Worm (Caenorhabditis elegans) whole organism, late embryonic: ENCODE data around the gene F59E11.5.

Experiments
- T23F11.4 ChIP-seq: fragments of 200-800 bp; sonication (Bioruptor generic); optimal IDR thresholded peaks from 2 replicates; lab custom pipeline; 2018; ENCODE audit warnings: mild to moderate bottlenecking, missing genetic modification characterization, missing compliant biosample characterization
- Y22D7AL.16 ChIP-seq: sonication (generic microtip); optimal IDR thresholded peaks from 2 replicates; lab custom pipeline; 2016; ENCODE audit warnings: missing genetic modification characterization, missing compliant biosample characterization
- ahr-1 ChIP-seq: sonication (generic microtip); optimal IDR thresholded peaks from 2 replicates; lab custom pipeline; 2016; ENCODE audit warnings: missing genetic modification characterization, missing compliant biosample characterization
- ceh-14 ChIP-seq: sonication (generic microtip); optimal IDR thresholded peaks from 2 replicates; lab custom pipeline; 2016; ENCODE audit warnings: missing genotype, missing genetic modification characterization, missing compliant biosample characterization
- ceh-18 ChIP-seq: sonication (generic microtip); optimal IDR thresholded peaks from 2 replicates; lab custom pipeline; 2016; ENCODE audit warnings: missing genetic modification characterization, missing compliant biosample characterization
- ceh-19 ChIP-seq: fragments of 200-800 bp; sonication (Bioruptor generic); optimal IDR thresholded peaks from 2 replicates; lab custom pipeline; 2018; ENCODE audit warnings: mild to moderate bottlenecking, missing genetic modification characterization, missing compliant biosample characterization
- ceh-2 ChIP-seq: sonication (generic microtip); optimal IDR thresholded peaks from 2 replicates; lab custom pipeline; 2016; ENCODE audit warnings: missing genotype, missing genetic modification characterization, missing compliant biosample characterization
- ceh-30 ChIP-seq: fragments of 150-350 bp; optimal IDR thresholded peaks from 2 replicates; lab custom pipeline; 2014; ENCODE audit warnings: missing biosample characterization, missing genetic modification characterization
- ceh-31 ChIP-seq: sonication (generic microtip); optimal IDR thresholded peaks from 2 replicates; lab custom pipeline; 2016; ENCODE audit warnings: missing genetic modification characterization, missing compliant biosample characterization
- ceh-34 ChIP-seq: sonication (generic microtip); optimal IDR thresholded peaks from 2 replicates; lab custom pipeline; 2016; ENCODE audit warnings: mild to moderate bottlenecking, missing genetic modification characterization, missing compliant biosample characterization
- ceh-48 ChIP-seq: sonication (generic microtip); optimal IDR thresholded peaks from 2 replicates; lab custom pipeline; 2016; ENCODE audit warnings: missing genetic modification characterization, inconsistent platforms, missing compliant biosample characterization
- che-1 ChIP-seq: sonication (generic microtip); optimal IDR thresholded peaks from 2 replicates; lab custom pipeline; 2016; ENCODE audit warnings: mild to moderate bottlenecking, missing genetic modification characterization, missing compliant biosample characterization
- dmd-4 ChIP-seq: sonication (generic microtip); optimal IDR thresholded peaks from 2 replicates; lab custom pipeline; 2016; ENCODE audit warnings: borderline replicate concordance, missing genetic modification characterization, missing compliant biosample characterization
- dve-1 ChIP-seq: sonication (generic microtip); optimal IDR thresholded peaks from 2 replicates; lab custom pipeline; 2017; ENCODE audit warnings: antibody characterized with exemption, mild to moderate bottlenecking, missing genetic modification characterization, missing compliant biosample characterization
- fax-1 ChIP-seq: sonication (generic microtip); optimal IDR thresholded peaks from 2 replicates; lab custom pipeline; 2016; ENCODE audit warnings: missing genotype, missing genetic modification characterization, missing compliant biosample characterization
- hlh-30 ChIP-seq: sonication (generic microtip); optimal IDR thresholded peaks from 2 replicates; lab custom pipeline; 2017; ENCODE audit warnings: antibody characterized with exemption, missing genetic modification characterization, missing compliant biosample characterization; ENCODE audit not compliant: insufficient read depth
- hlh-8 ChIP-seq: sonication (generic microtip); optimal IDR thresholded peaks from 2 replicates; lab custom pipeline; 2016; ENCODE audit warnings: missing genotype, missing genetic modification characterization, missing compliant biosample characterization
- lim-6 ChIP-seq: sonication (generic microtip); optimal IDR thresholded peaks from 2 replicates; lab custom pipeline; 2016; ENCODE audit warnings: missing genetic modification characterization, missing compliant biosample characterization
- madf-2 ChIP-seq: sonication (generic microtip); optimal IDR thresholded peaks from 2 replicates; lab custom pipeline; 2017; ENCODE audit warnings: missing genetic modification characterization, missing compliant biosample characterization
- mec-3 ChIP-seq: sonication (generic microtip); optimal IDR thresholded peaks from 2 replicates; lab custom pipeline; 2016; ENCODE audit warnings: borderline replicate concordance, missing genetic modification characterization, missing compliant biosample characterization
- nhr-232 ChIP-seq: sonication (generic microtip); optimal IDR thresholded peaks from 2 replicates; lab custom pipeline; 2016; ENCODE audit warnings: missing genetic modification characterization, missing compliant biosample characterization
- npax-4 ChIP-seq: sonication (generic microtip); optimal IDR thresholded peaks from 2 replicates; lab custom pipeline; 2016; ENCODE audit warnings: missing genetic modification characterization, missing compliant biosample characterization
- pag-3 ChIP-seq: sonication (generic microtip); optimal IDR thresholded peaks from 2 replicates; lab custom pipeline; 2016; ENCODE audit warnings: missing compliant biosample characterization, missing genetic modification characterization, borderline replicate concordance
- pat-9 ChIP-seq: fragments of 200-800 bp; sonication (Bioruptor generic); optimal IDR thresholded peaks from 2 replicates; lab custom pipeline; 2018; ENCODE audit warnings: mild to moderate bottlenecking, missing genetic modification characterization, moderate library complexity, missing compliant biosample characterization
- pha-2 ChIP-seq: sonication (generic microtip); optimal IDR thresholded peaks from 2 replicates; lab custom pipeline; 2017; ENCODE audit warnings: mild to moderate bottlenecking, missing genetic modification characterization, missing compliant biosample characterization
- ref-2 ChIP-seq: sonication (generic microtip); optimal IDR thresholded peaks from 2 replicates; lab custom pipeline; 2016; ENCODE audit warnings: missing genetic modification characterization, missing compliant biosample characterization
- rnt-1 ChIP-seq: sonication (generic microtip); optimal IDR thresholded peaks from 2 replicates; lab custom pipeline; 2016; ENCODE audit warnings: missing genetic modification characterization, missing compliant biosample characterization
- sox-4 ChIP-seq: sonication (generic microtip); optimal IDR thresholded peaks from 2 replicates; lab custom pipeline; 2017; ENCODE audit warnings: mild to moderate bottlenecking, missing genetic modification characterization, inconsistent platforms, missing compliant biosample characterization
- syd-9 ChIP-seq: sonication (generic microtip); optimal IDR thresholded peaks from 2 replicates; lab custom pipeline; 2016; ENCODE audit warnings: mild to moderate bottlenecking, missing genetic modification characterization, moderate library complexity, missing compliant biosample characterization
- tbx-2 ChIP-seq: sonication (generic microtip); optimal IDR thresholded peaks from 2 replicates; lab custom pipeline; 2016; ENCODE audit warnings: missing genetic modification characterization, missing compliant biosample characterization
- ttx-3 ChIP-seq: sonication (generic microtip); optimal IDR thresholded peaks from 2 replicates; lab custom pipeline; 2016; ENCODE audit warnings: missing genetic modification reagents, missing genetic modification characterization, missing compliant biosample characterization
- unc-3 ChIP-seq, 2 experiments: fragments of 200-800 bp in 1 of 2; sonication (Bioruptor generic) in 1 of 2; sonication (generic microtip) in 1 of 2; conservative IDR thresholded peaks in 1 of 2; optimal IDR thresholded peaks in 1 of 2; 2 replicates each; pipeline versions ENCODE4 v1.3.6 to Lab custom; 2016 to 2022; ENCODE audit warnings: missing compliant biosample characterization in 2 of 2, missing genetic modification characterization in 2 of 2, missing genetic modification reagents in 1 of 2
- unc-55 ChIP-seq: sonication (generic microtip); optimal IDR thresholded peaks from 2 replicates; lab custom pipeline; 2017; ENCODE audit warnings: missing biosample characterization, missing genetic modification reagents, missing genetic modification characterization
- unc-86 ChIP-seq: sonication (generic microtip); optimal IDR thresholded peaks from 2 replicates; lab custom pipeline; 2016; ENCODE audit warnings: missing genetic modification characterization, missing compliant biosample characterization
- zip-5 ChIP-seq: sonication (generic microtip); optimal IDR thresholded peaks from 2 replicates; lab custom pipeline; 2016; ENCODE audit warnings: missing genetic modification characterization, missing compliant biosample characterization
- ztf-16 ChIP-seq: sonication (generic microtip); optimal IDR thresholded peaks from 2 replicates; lab custom pipeline; 2017; ENCODE audit warnings: missing genetic modification characterization, missing compliant biosample characterization

Gene F59E11.5

ce11 chrV:9030248-9030647 lies 35.3 kb downstream of the F59E11.5 start, which contains the start of gene C25E10.5:
TSS of gene C25E10.5 (plus strand) at chrV:9030548.
- no peak for TF ChIP-seq ahr-1 (tag; lab: Kevin White, UChicago)
- TF ChIP-seq ceh-2: no peak
- TF ChIP-seq ztf-16 (tag; lab: Kevin White, UChicago): no peak
- no peak for TF ChIP-seq lim-6 (tag; lab: Kevin White, UChicago)
- TF ChIP-seq ceh-14 (tag; lab: Kevin White, UChicago): no peak
- TF ChIP-seq, all 69 proteins: peak for 0

ce11 chrV:9033267-9033666 lies 38.4 kb downstream of the F59E11.5 start, which contains the start of gene C25E10.4:
TSS of gene C25E10.4 (plus strand) at chrV:9033567.
- TF ChIP-seq nhr-232 (tag; lab: Kevin White, UChicago) (no peak), ceh-34 (no peak), pat-9 (no peak), syd-9 (tag; lab: Kevin White, UChicago) (no peak), unc-55 (GFP tag; lab: Kevin White, UChicago) (no peak), npax-4 (tag; lab: Kevin White, UChicago) (no peak)

DNA sequence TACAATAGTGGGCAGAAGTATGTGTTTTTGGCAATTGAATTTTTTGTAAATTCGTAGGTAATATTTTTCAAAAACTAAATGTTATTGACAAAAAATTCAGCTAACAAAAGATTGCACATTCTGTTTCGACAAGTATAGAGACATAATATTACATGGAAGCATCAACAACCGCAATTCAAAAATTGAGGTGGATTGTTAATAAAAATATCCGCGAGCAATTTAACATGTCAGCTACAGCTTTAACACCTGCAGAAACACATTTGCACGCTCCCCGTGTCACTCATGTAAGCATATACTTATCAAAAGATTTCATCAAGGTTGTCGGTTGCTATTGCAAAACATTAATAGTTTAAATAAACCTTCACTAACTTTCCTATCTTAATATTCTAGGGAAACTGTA lies 40.8 kb downstream of the F59E11.5 start, which contains the start of gene srsx-34:
srsx-34 (plus strand) TSS at position 301 of the 400 bp plus-strand sequence.
- TF ChIP-seq Y22D7AL.16: no peak
- no peak for TF ChIP-seq hlh-8 (tag; lab: Kevin White, UChicago)
- no peak for TF ChIP-seq ceh-31 (tag; lab: Kevin White, UChicago)
- no peak for TF ChIP-seq pag-3 (tag; lab: Kevin White, UChicago)
- no peak for TF ChIP-seq zip-5
- TF ChIP-seq rnt-1: no peak
- TF ChIP-seq fax-1: no peak
- TF ChIP-seq dve-1: no peak
- TF ChIP-seq ceh-30 (tag; lab: Kevin White, UChicago): no peak
- no peak for TF ChIP-seq ceh-18
- TF ChIP-seq tbx-2 (tag; lab: Kevin White, UChicago): no peak
- no peak for TF ChIP-seq madf-2

- TF ChIP-seq tbx-2 (tag; lab: Kevin White, UChicago): no peak
- TF ChIP-seq sox-4 (tag; lab: Kevin White, UChicago): no peak
- TF ChIP-seq mec-3 (tag; lab: Kevin White, UChicago): no peak
- TF ChIP-seq che-1: no peak
- TF ChIP-seq ttx-3 (tag; lab: Kevin White, UChicago): no peak
- no peak for TF ChIP-seq ceh-18
- TF ChIP-seq pag-3 (tag; lab: Kevin White, UChicago): no peak
- TF ChIP-seq pha-2 (tag; lab: Kevin White, UChicago): no peak
- no peak for TF ChIP-seq T23F11.4 (GFP tag; lab: Kevin White, UChicago)
- TF ChIP-seq Y22D7AL.16: no peak
- no peak for TF ChIP-seq ceh-48 (tag; lab: Kevin White, UChicago)
- no peak for TF ChIP-seq unc-3 (GFP tag; conservative IDR thresholded peaks at IDR 0.05; lab: Robert Waterston, UW)
- TF ChIP-seq unc-3 (tag; optimal IDR thresholded peaks at IDR 0.05; lab: Kevin White, UChicago): no peak
- no peak for TF ChIP-seq dmd-4 (tag; lab: Kevin White, UChicago)
- TF ChIP-seq unc-55 (GFP tag; lab: Kevin White, UChicago): no peak
- no peak for TF ChIP-seq ref-2 (tag; lab: Kevin White, UChicago)
- no peak for TF ChIP-seq hlh-30 (tag; lab: Kevin White, UChicago)
- no peak for TF ChIP-seq pat-9
- no peak for TF ChIP-seq unc-86
- TF ChIP-seq ceh-19 (GFP tag; lab: Kevin White, UChicago): no peak
These were observed 46.1 kb downstream of the F59E11.5 start, which contains the start of gene cyp-33B1 for ce11 chrV:9041030-9041429. TSS of gene cyp-33B1 (plus strand) at chrV:9041330.
